Fruit fly (Drosophila melanogaster) whole organism, embryonic: ENCODE measurements around the gene CG14797.

Source experiments
- CG10147 ChIP-seq: fragments of 200-800 bp; sonication (Bioruptor generic); optimal IDR thresholded peaks from 2 replicates; lab custom pipeline; 2019; ENCODE audit warnings: missing biosample characterization, mild to moderate bottlenecking, missing genetic modification characterization, moderate library complexity
- CG1024 ChIP-seq: fragments of 200-800 bp; sonication (Bioruptor generic); IDR thresholded peaks from 2 replicates; pipeline ENCODE4 v1.3.6; 2022; ENCODE audit warnings: missing biosample characterization, missing genetic modification characterization
- CG11247 ChIP-seq: fragments of 200-800 bp; sonication (Bioruptor generic); IDR thresholded peaks from 2 replicates; pipeline ENCODE4 v1.3.6; 2022; ENCODE audit warnings: missing biosample characterization, missing genetic modification characterization
- CG11398 ChIP-seq: fragments of 200-800 bp; sonication (Bioruptor generic); optimal IDR thresholded peaks from 2 replicates; lab custom pipeline; 2016; ENCODE audit warnings: missing biosample characterization, missing genetic modification characterization
- CG12155 ChIP-seq: fragments of 200-800 bp; sonication (Bioruptor generic); optimal IDR thresholded peaks from 3 replicates; lab custom pipeline; 2016; ENCODE audit warnings: missing biosample characterization, missing genetic modification characterization
- CG1233 ChIP-seq: fragments of 200-800 bp; sonication (Bioruptor generic); optimal IDR thresholded peaks from 4 replicates; lab custom pipeline; 2018; ENCODE audit warnings: missing biosample characterization, mild to moderate bottlenecking, missing genetic modification characterization
- CG12942 ChIP-seq: fragments of 200-800 bp; sonication (Bioruptor generic); optimal IDR thresholded peaks from 3 replicates; lab custom pipeline; 2016; ENCODE audit warnings: missing biosample characterization, missing genetic modification characterization
- CG13296 ChIP-seq: fragments of 200-800 bp; sonication (Bioruptor generic); optimal IDR thresholded peaks from 3 replicates; lab custom pipeline; 2018; ENCODE audit warnings: missing biosample characterization, mild to moderate bottlenecking, missing genetic modification characterization
- CG14667 ChIP-seq: fragments of 200-800 bp; sonication (Bioruptor generic); IDR thresholded peaks from 2 replicates; pipeline ENCODE4 v1.3.6; 2022; ENCODE audit warnings: missing biosample characterization, missing genetic modification characterization
- CG17359 ChIP-seq: fragments of 200-800 bp; sonication (Bioruptor generic); optimal IDR thresholded peaks from 3 replicates; lab custom pipeline; 2018; ENCODE audit warnings: missing biosample characterization, mild to moderate bottlenecking, missing genetic modification characterization, moderate library complexity
- CG17361 ChIP-seq: fragments of 200-800 bp; sonication (Bioruptor generic); IDR thresholded peaks from 3 replicates; pipeline ENCODE4 v1.3.6; 2022; ENCODE audit warnings: missing biosample characterization, missing genetic modification characterization
- CG18011 ChIP-seq: fragments of 200-800 bp; sonication (Bioruptor generic); optimal IDR thresholded peaks from 2 replicates; lab custom pipeline; 2017; ENCODE audit warnings: missing biosample characterization, missing genetic modification characterization, mild to moderate bottlenecking, moderate library complexity, missing genotype
- CG2129 ChIP-seq: fragments of 200-800 bp; sonication (Bioruptor generic); IDR thresholded peaks from 2 replicates; pipeline ENCODE4 v1.3.6; 2022; ENCODE audit warnings: missing biosample characterization, missing genetic modification characterization; ENCODE audit not compliant: partially characterized antibody
- CG30020 ChIP-seq: fragments of 200-800 bp; optimal IDR thresholded peaks from 2 replicates; lab custom pipeline; 2019; ENCODE audit warnings: missing biosample characterization, mild to moderate bottlenecking, missing genetic modification characterization, moderate library complexity
- CG30403 ChIP-seq: fragments of 200-800 bp; sonication (Bioruptor generic); optimal IDR thresholded peaks from 3 replicates; lab custom pipeline; 2016; ENCODE audit warnings: missing biosample characterization, missing genetic modification characterization
- CG31441 ChIP-seq: fragments of 200-800 bp; sonication (Bioruptor generic); IDR thresholded peaks from 2 replicates; pipeline ENCODE4 v1.3.6; 2022; ENCODE audit warnings: missing biosample characterization, missing genetic modification characterization
- CG32532 ChIP-seq: fragments of 200-800 bp; sonication (Bioruptor generic); IDR thresholded peaks from 2 replicates; pipeline ENCODE4 v1.3.6; 2022; ENCODE audit warnings: missing biosample characterization, missing genetic modification characterization
- CG3726 ChIP-seq: fragments of 200-800 bp; sonication (Bioruptor generic); IDR thresholded peaks from 3 replicates; pipeline ENCODE4, ENCODE4 v1.3.6; 2022; ENCODE audit warnings: missing biosample characterization, missing genetic modification characterization
- CG6854 ChIP-seq: fragments of 200-800 bp; sonication (Bioruptor generic); optimal IDR thresholded peaks from 3 replicates; lab custom pipeline; 2017; ENCODE audit warnings: missing biosample characterization, mild to moderate bottlenecking, missing genetic modification characterization
- CG8290 ChIP-seq, 3 experiments: fragments of 200-800 bp; sonication (Bioruptor generic); optimal IDR thresholded peaks; 2 replicates each; lab custom pipeline; 2016 to 2019; ENCODE audit warnings: missing biosample characterization in 3 of 3, missing genetic modification characterization in 3 of 3, mild to moderate bottlenecking in 2 of 3, moderate library complexity in 1 of 3
- CG9817 ChIP-seq: fragments of 200-800 bp; sonication (Bioruptor generic); optimal IDR thresholded peaks from 2 replicates; lab custom pipeline; 2018; ENCODE audit warnings: missing biosample characterization, mild to moderate bottlenecking, missing genetic modification characterization, moderate library complexity
- Deaf1 ChIP-seq: fragments of 200-800 bp; optimal IDR thresholded peaks from 3 replicates; lab custom pipeline; 2019; ENCODE audit warnings: missing biosample characterization, mild to moderate bottlenecking, missing genetic modification characterization, moderate library complexity
- Dip3 ChIP-seq: fragments of 200-800 bp; sonication (Bioruptor generic); optimal IDR thresholded peaks from 3 replicates; lab custom pipeline; 2016; ENCODE audit warnings: missing biosample characterization, missing genetic modification characterization
- Dref ChIP-seq: fragments of 200-800 bp; sonication (Bioruptor generic); IDR thresholded peaks from 2 replicates; pipeline ENCODE4 v1.3.6; 2022; ENCODE audit warnings: missing biosample characterization, missing genetic modification characterization
- ERR ChIP-seq: fragments of 200-800 bp; sonication (Bioruptor generic); optimal IDR thresholded peaks from 2 replicates; lab custom pipeline; 2016; ENCODE audit warnings: missing biosample characterization, missing genetic modification characterization
- H2.0 ChIP-seq: fragments of 200-800 bp; sonication (Bioruptor generic); IDR thresholded peaks from 2 replicates; pipeline ENCODE4 v1.3.6; 2022; ENCODE audit warnings: missing biosample characterization, missing genetic modification characterization
- Hmx ChIP-seq: fragments of 200-800 bp; sonication (Bioruptor generic); optimal IDR thresholded peaks from 2 replicates; lab custom pipeline; 2016; ENCODE audit warnings: missing biosample characterization, missing genetic modification characterization
- MESR4 ChIP-seq: fragments of 200-800 bp; sonication (Bioruptor generic); optimal IDR thresholded peaks from 2 replicates; lab custom pipeline; 2018; ENCODE audit warnings: missing biosample characterization, mild to moderate bottlenecking, missing genetic modification characterization, moderate library complexity
- Mes4 ChIP-seq: fragments of 200-800 bp; sonication (Bioruptor generic); optimal IDR thresholded peaks from 2 replicates; lab custom pipeline; 2016; ENCODE audit warnings: missing biosample characterization, missing genetic modification characterization
- Neu2 ChIP-seq: fragments of 200-800 bp; sonication (Bioruptor generic); optimal IDR thresholded peaks from 3 replicates; lab custom pipeline; 2016; ENCODE audit warnings: missing biosample characterization, missing genetic modification characterization, borderline replicate concordance
- Xbp1 ChIP-seq: fragments of 200-800 bp; sonication (Bioruptor generic); optimal IDR thresholded peaks from 3 replicates; lab custom pipeline; 2016; ENCODE audit warnings: missing biosample characterization, mild to moderate bottlenecking, missing genetic modification characterization
- ara ChIP-seq: fragments of 200-800 bp; sonication (Bioruptor generic); IDR thresholded peaks from 2 replicates; pipeline ENCODE4 v1.3.6; 2022; ENCODE audit warnings: missing biosample characterization, missing genetic modification characterization
- bigmax ChIP-seq: fragments of 200-800 bp; sonication (Bioruptor generic); optimal IDR thresholded peaks from 2 replicates; lab custom pipeline; 2018; ENCODE audit warnings: missing biosample characterization, mild to moderate bottlenecking, missing genetic modification characterization
- caup ChIP-seq: fragments of 200-800 bp; sonication (Bioruptor generic); optimal IDR thresholded peaks from 3 replicates; lab custom pipeline; 2017; ENCODE audit warnings: missing biosample characterization, mild to moderate bottlenecking, missing genetic modification characterization, moderate library complexity; ENCODE audit not compliant: severe bottlenecking
- corto ChIP-seq: fragments of 200-800 bp; sonication (Bioruptor generic); optimal IDR thresholded peaks from 2 replicates; lab custom pipeline; 2016; ENCODE audit warnings: missing biosample characterization, mild to moderate bottlenecking, missing genetic modification characterization, moderate library complexity
- crc ChIP-seq: fragments of 200-800 bp; sonication (Bioruptor generic); optimal IDR thresholded peaks from 2 replicates; lab custom pipeline; 2016; ENCODE audit warnings: missing biosample characterization, missing genetic modification characterization
- hkb ChIP-seq, 2 experiments: fragments of 200-800 bp in 1 of 2; fragments of >200 bp in 1 of 2; sonication (Bioruptor generic) in 1 of 2; IDR thresholded peaks in 1 of 2; optimal IDR thresholded peaks in 1 of 2; 2 replicates each; pipeline versions ENCODE4 v1.3.6 to Lab custom; 2017 to 2022; ENCODE audit warnings: missing biosample characterization in 1 of 2, missing genetic modification characterization in 1 of 2
- klu ChIP-seq: fragments of 200-800 bp; sonication (Bioruptor generic); IDR thresholded peaks from 2 replicates; pipeline ENCODE4 v1.3.6; 2022; ENCODE audit warnings: missing biosample characterization, missing genetic modification characterization
- lab ChIP-seq: fragments of 200-800 bp; sonication (Bioruptor generic); optimal IDR thresholded peaks from 3 replicates; lab custom pipeline; 2017; ENCODE audit warnings: missing biosample characterization, missing genetic modification characterization, mild to moderate bottlenecking, moderate library complexity, missing genetic modification reagents
- lilli ChIP-seq: fragments of 200-800 bp; sonication (Bioruptor generic); optimal IDR thresholded peaks from 3 replicates; lab custom pipeline; 2016; ENCODE audit warnings: missing biosample characterization, missing genetic modification characterization
- nerfin-2 ChIP-seq: fragments of 200-800 bp; sonication (Bioruptor generic); IDR thresholded peaks from 2 replicates; pipeline ENCODE4 v1.3.6; 2022; ENCODE audit warnings: missing biosample characterization, missing genetic modification characterization; ENCODE audit not compliant: partially characterized antibody
- onecut ChIP-seq: fragments of 200-800 bp; sonication (Bioruptor generic); IDR thresholded peaks from 2 replicates; pipeline ENCODE4 v1.3.6; 2022; ENCODE audit warnings: missing biosample characterization, missing genetic modification characterization
- row ChIP-seq: fragments of 200-800 bp; sonication (Bioruptor generic); IDR thresholded peaks from 3 replicates; pipeline ENCODE4 v1.3.6; 2022; ENCODE audit warnings: missing biosample characterization, missing genetic modification characterization
- seq ChIP-seq: fragments of 200-800 bp; sonication (Bioruptor generic); IDR thresholded peaks from 2 replicates; pipeline ENCODE4 v1.3.6; 2022; ENCODE audit warnings: missing biosample characterization, missing genetic modification characterization
- stwl ChIP-seq: fragments of 200-800 bp; sonication (Bioruptor generic); optimal IDR thresholded peaks from 3 replicates; lab custom pipeline; 2018; ENCODE audit warnings: missing biosample characterization, mild to moderate bottlenecking, missing genetic modification characterization, moderate library complexity
- tgo ChIP-seq: fragments of 200-800 bp; sonication (Bioruptor generic); IDR thresholded peaks from 3 replicates; pipeline ENCODE4 v1.3.6; 2022; ENCODE audit warnings: missing biosample characterization, missing genetic modification characterization
- tna ChIP-seq: fragments of 200-800 bp; sonication (Bioruptor generic); IDR thresholded peaks from 2 replicates; pipeline ENCODE4 v1.3.6; 2022; ENCODE audit warnings: missing biosample characterization, missing genetic modification characterization; ENCODE audit not compliant: partially characterized antibody
- wdn ChIP-seq: fragments of 200-800 bp; sonication (Bioruptor generic); IDR thresholded peaks from 2 replicates; pipeline ENCODE4 v1.3.6; 2022; ENCODE audit warnings: missing biosample characterization, missing genetic modification characterization
- zen ChIP-seq: fragments of 200-800 bp; sonication (Bioruptor generic); optimal IDR thresholded peaks from 3 replicates; lab custom pipeline; 2018; ENCODE audit warnings: missing biosample characterization, mild to moderate bottlenecking, missing genetic modification characterization, moderate library complexity

The CG14797 gene

dm6 chrX:1669214-1669613, 12.2 kb upstream of the CG14797 start, which contains the start of the genes CG3740 and hfw (continued):
- TF ChIP-seq row (peak; percentile 93), CG30020 (peak; percentile 53), CG11247 (GFP tag; lab: Robert Waterston, UW) (peak; percentile 75), CG12155 (GFP tag; lab: Kevin White, UChicago) (peak; percentile 69), hkb (optimal IDR thresholded peaks at IDR 0.05; lab: Kevin White, UChicago) (no peak), hkb (GFP tag; IDR thresholded peaks at IDR 0.05; lab: Robert Waterston, UW) (peak; percentile 46; the same call in 1 of the 2 replicates), CG3726 (GFP tag; lab: Robert Waterston, UW) (no peak), CG1233 (GFP tag; lab: Kevin White, UChicago) (peak; percentile 46), CG13296 (GFP tag; lab: Kevin White, UChicago) (peak; percentile 36), Dref (GFP tag; lab: Robert Waterston, UW) (peak; percentile 72), ara (GFP tag; lab: Robert Waterston, UW) (peak; percentile 74), corto (GFP tag; lab: Kevin White, UChicago) (peak; percentile 75), CG32532 (peak; percentile 82), CG30403 (GFP tag; lab: Kevin White, UChicago) (peak; percentile 82), Mes4 (GFP tag; lab: Kevin White, UChicago) (no peak), Dip3 (GFP tag; lab: Kevin White, UChicago) (peak; percentile 2), CG1024 (GFP tag; lab: Robert Waterston, UW) (peak; percentile 33; the same call in 1 of the 2 replicates), CG17361 (GFP tag; lab: Robert Waterston, UW) (peak; percentile 82), ERR (GFP tag; lab: Kevin White, UChicago) (no peak), klu (peak; percentile 47; the same call in 1 of the 2 replicates), CG18011 (GFP tag; lab: Kevin White, UChicago) (peak; percentile 40), onecut (GFP tag; lab: Robert Waterston, UW) (peak; percentile 19; the same call in 1 of the 2 replicates), CG2129 (GFP tag; lab: Robert Waterston, UW) (peak; percentile 88), wdn (GFP tag; lab: Robert Waterston, UW) (peak; percentile 58), Hmx (no peak), lilli (peak; percentile 71), H2.0 (peak; percentile 67), CG31441 (peak; percentile 78), CG17359 (tag; lab: Kevin White, UChicago) (peak; percentile 63), CG14667 (peak; percentile 69), bigmax (GFP tag; lab: Kevin White, UChicago) (no peak), CG10147 (GFP tag; lab: Kevin White, UChicago) (peak; percentile 71), tgo (GFP tag; lab: Robert Waterston, UW) (peak; percentile 77), crc (GFP tag; lab: Kevin White, UChicago) (no peak), Neu2 (GFP tag; lab: Kevin White, UChicago) (no peak), tna (GFP tag; lab: Robert Waterston, UW) (peak; percentile 78; the same call in 1 of the 2 replicates), MESR4 (GFP tag; lab: Kevin White, UChicago) (no peak), lab (GFP tag; lab: Kevin White, UChicago) (peak; percentile 71), zen (tag; lab: Kevin White, UChicago) (peak; percentile 68), seq (GFP tag; lab: Robert Waterston, UW) (peak; percentile 48; the same call in 1 of the 2 replicates), caup (GFP tag; lab: Kevin White, UChicago) (peak; percentile 50), stwl (tag; lab: Kevin White, UChicago) (peak; percentile 46), nerfin-2 (GFP tag; lab: Robert Waterston, UW) (peak; percentile 87), CG11398 (GFP tag; lab: Kevin White, UChicago) (no peak), Deaf1 (peak; percentile 28), CG8290 (GFP tag; optimal IDR thresholded peaks at IDR 0.05; lab: Kevin White, UChicago) (peak; percentile 51), CG8290 (tag; optimal IDR thresholded peaks at IDR 0.05; lab: Kevin White, UChicago) (peak in 1 of 2 experiments; percentile 29), CG6854 (GFP tag; lab: Kevin White, UChicago) (no peak), CG12942 (GFP tag; lab: Kevin White, UChicago) (peak; percentile 66), Xbp1 (peak; percentile 76), CG9817 (tag; lab: Kevin White, UChicago) (peak; percentile 77)
